Fruit fly (Drosophila melanogaster) whole organism, embryonic: ENCODE results near the gene CG3587.

Source experiments
- Adf1 ChIP-seq: fragments of 200-800 bp; sonication (Bioruptor generic); IDR thresholded peaks from 2 replicates; pipeline ENCODE4 v1.3.6; 2022; ENCODE audit warnings: missing biosample characterization, missing genetic modification characterization
- CG10274 ChIP-seq: fragments of 200-800 bp; sonication (Bioruptor generic); optimal IDR thresholded peaks from 3 replicates; lab custom pipeline; 2017; ENCODE audit warnings: missing biosample characterization, mild to moderate bottlenecking, missing genetic modification characterization
- CG11504 ChIP-seq: fragments of 200-800 bp; sonication (Bioruptor generic); optimal IDR thresholded peaks from 3 replicates; lab custom pipeline; 2019; ENCODE audit warnings: missing biosample characterization, mild to moderate bottlenecking, missing genetic modification characterization, moderate library complexity
- CG14014 ChIP-seq: fragments of 200-800 bp; sonication (Bioruptor generic); IDR thresholded peaks from 2 replicates; pipeline ENCODE4 v1.3.6; 2022; ENCODE audit warnings: missing biosample characterization, missing genetic modification characterization
- CG1603 ChIP-seq: fragments of 200-800 bp; sonication (Bioruptor generic); optimal IDR thresholded peaks from 2 replicates; lab custom pipeline; 2019; ENCODE audit warnings: missing biosample characterization, mild to moderate bottlenecking, missing genetic modification characterization, moderate library complexity
- CG1647 ChIP-seq: fragments of 200-800 bp; sonication (Bioruptor generic); optimal IDR thresholded peaks from 3 replicates; lab custom pipeline; 2016; ENCODE audit warnings: missing biosample characterization, missing genetic modification characterization
- CG17328 ChIP-seq: fragments of 200-800 bp; sonication (Bioruptor generic); IDR thresholded peaks from 2 replicates; pipeline ENCODE4 v1.3.6; 2022; ENCODE audit warnings: missing biosample characterization, missing genetic modification characterization
- CG17359 ChIP-seq: fragments of 200-800 bp; sonication (Bioruptor generic); optimal IDR thresholded peaks from 3 replicates; lab custom pipeline; 2018; ENCODE audit warnings: missing biosample characterization, mild to moderate bottlenecking, missing genetic modification characterization, moderate library complexity
- CG17912 ChIP-seq: fragments of 200-800 bp; sonication (Bioruptor generic); optimal IDR thresholded peaks from 2 replicates; lab custom pipeline; 2018; ENCODE audit warnings: missing biosample characterization, mild to moderate bottlenecking, missing genetic modification characterization
- CG1792 ChIP-seq: fragments of 200-800 bp; sonication (Bioruptor generic); optimal IDR thresholded peaks from 2 replicates; lab custom pipeline; 2016; ENCODE audit warnings: missing biosample characterization, missing genetic modification characterization
- CG18619 ChIP-seq: fragments of 200-800 bp; sonication (Bioruptor generic); optimal IDR thresholded peaks from 3 replicates; lab custom pipeline; 2017; ENCODE audit warnings: missing biosample characterization, mild to moderate bottlenecking, missing genetic modification characterization
- CG2199 ChIP-seq: fragments of 200-800 bp; sonication (Bioruptor generic); IDR thresholded peaks from 3 replicates; pipeline ENCODE4 v1.3.6; 2022; ENCODE audit warnings: missing biosample characterization, missing genetic modification characterization
- CG2875 ChIP-seq: fragments of 200-800 bp; sonication (Bioruptor generic); optimal IDR thresholded peaks from 2 replicates; lab custom pipeline; 2017; ENCODE audit warnings: missing biosample characterization, mild to moderate bottlenecking, missing genetic modification characterization, missing genetic modification reagents
- CG33213 ChIP-seq: fragments of 200-800 bp; sonication (Bioruptor generic); optimal IDR thresholded peaks from 3 replicates; lab custom pipeline; 2016; ENCODE audit warnings: missing biosample characterization, missing genetic modification characterization
- CG4360 ChIP-seq: fragments of 200-800 bp; sonication (Bioruptor generic); IDR thresholded peaks from 2 replicates; pipeline ENCODE4 v1.3.6; 2022; ENCODE audit warnings: missing biosample characterization, missing genetic modification characterization
- CG4424 ChIP-seq: fragments of 200-800 bp; sonication (Bioruptor generic); optimal IDR thresholded peaks from 3 replicates; lab custom pipeline; 2016; ENCODE audit warnings: missing biosample characterization, missing genetic modification characterization
- CG6854 ChIP-seq: fragments of 200-800 bp; sonication (Bioruptor generic); optimal IDR thresholded peaks from 3 replicates; lab custom pipeline; 2017; ENCODE audit warnings: missing biosample characterization, mild to moderate bottlenecking, missing genetic modification characterization
- CG7372 ChIP-seq: fragments of 200-800 bp; sonication (Bioruptor generic); IDR thresholded peaks from 2 replicates; pipeline ENCODE4 v1.3.6; 2022; ENCODE audit warnings: missing biosample characterization, missing genetic modification characterization
- CG9437 ChIP-seq: fragments of 200-800 bp; sonication (Bioruptor generic); optimal IDR thresholded peaks from 2 replicates; lab custom pipeline; 2018; ENCODE audit warnings: missing biosample characterization, mild to moderate bottlenecking, missing genetic modification characterization
- Dbx ChIP-seq: fragments of 200-800 bp; sonication (Bioruptor generic); IDR thresholded peaks from 3 replicates; pipeline ENCODE4 v1.3.6; 2022; ENCODE audit warnings: missing biosample characterization, missing genetic modification characterization
- Fer3 ChIP-seq: fragments of 200-800 bp; sonication (Bioruptor generic); optimal IDR thresholded peaks from 2 replicates; lab custom pipeline; 2018; ENCODE audit warnings: missing biosample characterization, mild to moderate bottlenecking, missing genetic modification characterization, moderate library complexity
- HLH4C ChIP-seq: fragments of 200-800 bp; sonication (Bioruptor generic); IDR thresholded peaks from 3 replicates; pipeline ENCODE4 v1.3.6; 2022; ENCODE audit warnings: missing biosample characterization, missing genetic modification characterization; ENCODE audit not compliant: partially characterized antibody
- Hr51 ChIP-seq, 2 experiments: fragments of 200-800 bp; sonication (Bioruptor generic); optimal IDR thresholded peaks; 2 replicates in 1 of 2; 3 replicates in 1 of 2; lab custom pipeline; 2016 to 2018; ENCODE audit warnings: missing biosample characterization in 2 of 2, missing genetic modification characterization in 2 of 2, mild to moderate bottlenecking in 1 of 2, moderate library complexity in 1 of 2
- Jarid2 ChIP-seq: fragments of 200-800 bp; sonication (Bioruptor generic); optimal IDR thresholded peaks from 3 replicates; lab custom pipeline; 2017; ENCODE audit warnings: mild to moderate bottlenecking, missing biosample characterization, missing genetic modification reagents, missing genetic modification characterization
- Oli ChIP-seq: fragments of 200-800 bp; sonication (Bioruptor generic); optimal IDR thresholded peaks from 2 replicates; lab custom pipeline; 2018; ENCODE audit warnings: missing biosample characterization, mild to moderate bottlenecking, missing genetic modification characterization, moderate library complexity
- Ptx1 ChIP-seq: fragments of 200-800 bp; sonication (Bioruptor generic); IDR thresholded peaks from 2 replicates; pipeline ENCODE4 v1.3.6; 2022; ENCODE audit warnings: missing biosample characterization, missing genetic modification characterization
- Sry-β ChIP-seq: fragments of 200-800 bp; sonication (Bioruptor generic); optimal IDR thresholded peaks from 2 replicates; lab custom pipeline; 2018; ENCODE audit warnings: missing biosample characterization, mild to moderate bottlenecking, missing genetic modification characterization, moderate library complexity
- ab ChIP-seq: fragments of 200-800 bp; sonication (Bioruptor generic); optimal IDR thresholded peaks from 2 replicates; lab custom pipeline; 2016; ENCODE audit warnings: missing biosample characterization, missing genetic modification characterization
- cato ChIP-seq: fragments of 200-800 bp; sonication (Bioruptor generic); optimal IDR thresholded peaks from 2 replicates; lab custom pipeline; 2016; ENCODE audit warnings: missing biosample characterization, missing genetic modification characterization, borderline replicate concordance
- cg ChIP-seq: fragments of 200-800 bp; sonication (Bioruptor generic); optimal IDR thresholded peaks from 3 replicates; lab custom pipeline; 2019; ENCODE audit warnings: missing biosample characterization, mild to moderate bottlenecking, missing genetic modification characterization, moderate library complexity
- chinmo ChIP-seq: fragments of 200-800 bp; sonication (Bioruptor generic); IDR thresholded peaks from 4 replicates; pipeline ENCODE4 v1.3.6; 2022; ENCODE audit warnings: missing biosample characterization, missing genetic modification characterization; ENCODE audit not compliant: partially characterized antibody
- dati ChIP-seq: fragments of 200-800 bp; sonication (Bioruptor generic); IDR thresholded peaks from 2 replicates; pipeline ENCODE4 v1.3.6; 2022; ENCODE audit warnings: missing biosample characterization, missing genetic modification characterization
- disco-r ChIP-seq: fragments of 200-800 bp; sonication (Bioruptor generic); optimal IDR thresholded peaks from 2 replicates; lab custom pipeline; 2016; ENCODE audit warnings: missing biosample characterization, missing genetic modification characterization
- gcm ChIP-seq: fragments of 200-800 bp; sonication (Bioruptor generic); optimal IDR thresholded peaks from 2 replicates; lab custom pipeline; 2019; ENCODE audit warnings: missing biosample characterization, mild to moderate bottlenecking, missing genetic modification characterization, moderate library complexity
- gcm2 ChIP-seq: fragments of 200-800 bp; sonication (Bioruptor generic); optimal IDR thresholded peaks from 2 replicates; lab custom pipeline; 2016; ENCODE audit warnings: missing biosample characterization, missing genetic modification characterization
- jumu ChIP-seq: fragments of 200-800 bp; sonication (Bioruptor generic); optimal IDR thresholded peaks from 3 replicates; lab custom pipeline; 2016; ENCODE audit warnings: missing biosample characterization, missing genetic modification characterization
- lbe ChIP-seq: fragments of 200-800 bp; sonication (Bioruptor generic); optimal IDR thresholded peaks from 2 replicates; lab custom pipeline; 2016; ENCODE audit warnings: missing biosample characterization, mild to moderate bottlenecking, missing genetic modification characterization
- lola ChIP-seq, 3 experiments: fragments of >200 bp in 2 of 3; fragments of 200-800 bp in 1 of 3; sonication (Bioruptor generic) in 1 of 3; optimal IDR thresholded peaks; 2 replicates each; lab custom pipeline; 2017 to 2019; ENCODE audit warnings: missing biosample characterization in 3 of 3, missing genetic modification characterization in 3 of 3, mild to moderate bottlenecking in 1 of 3, moderate library complexity in 1 of 3
- odd ChIP-seq: fragments of 200-800 bp; sonication (Bioruptor generic); optimal IDR thresholded peaks from 2 replicates; lab custom pipeline; 2017; ENCODE audit warnings: missing biosample characterization, mild to moderate bottlenecking, missing genetic modification characterization
- pnt ChIP-seq: fragments of 200-800 bp; sonication (Bioruptor generic); optimal IDR thresholded peaks from 3 replicates; lab custom pipeline; 2016; ENCODE audit warnings: missing biosample characterization, missing genetic modification characterization
- run ChIP-seq: fragments of 200-800 bp; sonication (Bioruptor generic); optimal IDR thresholded peaks from 3 replicates; lab custom pipeline; 2018; ENCODE audit warnings: missing biosample characterization, mild to moderate bottlenecking, missing genetic modification characterization
- sc ChIP-seq, 3 experiments: fragments of >200 bp in 2 of 3; fragments of 200-800 bp in 1 of 3; sonication (Bioruptor generic) in 1 of 3; optimal IDR thresholded peaks; 2 replicates in 2 of 3; 3 replicates in 1 of 3; lab custom pipeline; 2017; ENCODE audit warnings: mild to moderate bottlenecking in 1 of 3, missing biosample characterization in 1 of 3, missing genetic modification characterization in 1 of 3, missing genetic modification reagents in 1 of 3
- scrt ChIP-seq: fragments of 200-800 bp; sonication (Bioruptor generic); optimal IDR thresholded peaks from 2 replicates; lab custom pipeline; 2018; ENCODE audit warnings: missing biosample characterization, mild to moderate bottlenecking, missing genetic modification characterization, moderate library complexity
- sens ChIP-seq: fragments of 200-800 bp; sonication (Bioruptor generic); peaks from one replicate; lab custom pipeline; 2016; ENCODE audit warnings: missing biosample characterization, missing genetic modification characterization
- sob ChIP-seq: fragments of 200-800 bp; sonication (Bioruptor generic); IDR thresholded peaks from 2 replicates; pipeline ENCODE4 v1.3.6; 2022; ENCODE audit warnings: missing biosample characterization, missing genetic modification characterization
- tio ChIP-seq: fragments of 200-800 bp; sonication (Bioruptor generic); optimal IDR thresholded peaks from 2 replicates; lab custom pipeline; 2017; ENCODE audit warnings: missing biosample characterization, missing genetic modification characterization, inconsistent platforms
- zf30C ChIP-seq: fragments of 200-800 bp; sonication (Bioruptor generic); optimal IDR thresholded peaks from 3 replicates; lab custom pipeline; 2018; ENCODE audit warnings: missing biosample characterization, mild to moderate bottlenecking, missing genetic modification characterization

The CG3587 gene

dm6 chrX:1943337-1944244 is 3.5 kb downstream of the CG3587 start:
- TF ChIP-seq gcm2 (GFP tag; lab: Kevin White, UChicago) (no peak), Dbx (GFP tag; lab: Robert Waterston, UW) (0 out of 3 replicates have a peak, but pooled peaks have one; percentile 30), Adf1 (GFP tag; lab: Robert Waterston, UW) (no peak), cg (GFP tag; lab: Kevin White, UChicago) (peak; percentile 89), jumu (GFP tag; lab: Kevin White, UChicago) (peak; percentile 29), Sry-β (peak; percentile 45), CG1603 (peak; percentile 62), odd (GFP tag; lab: Kevin White, UChicago) (peak; percentile 20), sc (optimal IDR thresholded peaks at IDR 0.05; lab: Kevin White, UChicago) (no peak), sc (GFP tag; optimal IDR thresholded peaks at IDR 0.05; lab: Kevin White, UChicago) (peak; percentile 77), zf30C (GFP tag; lab: Kevin White, UChicago) (no peak), HLH4C (GFP tag; lab: Robert Waterston, UW) (no peak), ab (GFP tag; lab: Kevin White, UChicago) (peak; percentile 19), CG2199 (GFP tag; lab: Robert Waterston, UW) (no peak), disco-r (GFP tag; lab: Kevin White, UChicago) (peak; percentile 55), CG4424 (GFP tag; lab: Kevin White, UChicago) (peak; percentile 61), lola (GFP tag; optimal IDR thresholded peaks at IDR 0.05; lab: Kevin White, UChicago) (peak in 1 of 3 experiments; percentile 87), sens (peak; percentile 95), CG9437 (peak; percentile 67), Ptx1 (peak; percentile 58), CG1647 (GFP tag; lab: Kevin White, UChicago) (no peak), Hr51 (GFP tag; optimal IDR thresholded peaks at IDR 0.05; lab: Kevin White, UChicago) (peak; percentile 6 to 71), CG7372 (GFP tag; lab: Robert Waterston, UW) (peak; percentile 37), dati (GFP tag; lab: Robert Waterston, UW) (no peak), sob (no peak; the same call in 1 of the 2 replicates), CG2875 (GFP tag; lab: Kevin White, UChicago) (peak; percentile 66), CG1792 (GFP tag; lab: Kevin White, UChicago) (peak; percentile 55), Jarid2 (peak; percentile 33), chinmo (GFP tag; lab: Robert Waterston, UW) (0 out of 4 replicates have a peak, but pooled peaks have one; percentile 31), run (tag; lab: Kevin White, UChicago) (peak; percentile 69), cato (GFP tag; lab: Kevin White, UChicago) (peak; percentile 21), CG4360 (GFP tag; lab: Robert Waterston, UW) (no peak), CG17359 (peak; percentile 65), CG33213 (GFP tag; lab: Kevin White, UChicago) (peak; percentile 41), scrt (GFP tag; lab: Kevin White, UChicago) (peak; percentile 66), gcm (GFP tag; lab: Kevin White, UChicago) (peak; percentile 54), lbe (peak; percentile 65), Fer3 (tag; lab: Kevin White, UChicago) (peak; percentile 41), CG18619 (GFP tag; lab: Kevin White, UChicago) (peak; percentile 72), tio (GFP tag; lab: Kevin White, UChicago) (peak; percentile 73), CG17912 (GFP tag; lab: Kevin White, UChicago) (no peak), CG17328 (GFP tag; lab: Robert Waterston, UW) (peak; percentile 40; the same call in 1 of the 2 replicates), pnt (GFP tag; lab: Kevin White, UChicago) (peak; percentile 61), CG11504 (tag; lab: Kevin White, UChicago) (peak; percentile 82), CG14014 (no peak; the same call in 1 of the 2 replicates), Oli (peak; percentile 85), CG10274 (GFP tag; lab: Kevin White, UChicago) (peak; percentile 63), CG6854 (GFP tag; lab: Kevin White, UChicago) (peak; percentile 33)
